Worm (Caenorhabditis elegans) whole organism, L4 larva: ENCODE measurements around the gene F19G12.3.

Experiments used
- D1046.2 ChIP-seq: fragments of 200-800 bp; sonication (Bioruptor generic); IDR thresholded peaks from 2 replicates; pipeline ENCODE4 v1.3.6; 2022; ENCODE audit warnings: missing genetic modification characterization, missing compliant biosample characterization
- F10B5.3 ChIP-seq: sonication (generic microtip); optimal IDR thresholded peaks from 2 replicates; lab custom pipeline; 2016; ENCODE audit warnings: mild to moderate bottlenecking, missing genetic modification characterization, missing compliant biosample characterization
- F26F4.8 ChIP-seq: fragments of 200-800 bp; sonication (Bioruptor generic); conservative IDR thresholded peaks from 2 replicates; pipeline ENCODE4 v1.3.6; 2022; ENCODE audit warnings: missing genetic modification characterization, missing compliant biosample characterization
- F49E8.2 ChIP-seq: sonication (generic microtip); optimal IDR thresholded peaks from 2 replicates; lab custom pipeline; 2016; ENCODE audit warnings: missing compliant biosample characterization, mild to moderate bottlenecking, missing genetic modification characterization, borderline replicate concordance
- Y5F2A.4 ChIP-seq: fragments of 200-800 bp; sonication (Bioruptor generic); optimal IDR thresholded peaks from 2 replicates; lab custom pipeline; 2018; ENCODE audit warnings: mild to moderate bottlenecking, missing genetic modification characterization, missing compliant biosample characterization
- aha-1 ChIP-seq: fragments of 150-350 bp; peaks from one replicate; lab custom pipeline; 2014; ENCODE audit warnings: missing biosample characterization, missing genetic modification characterization
- aly-2 ChIP-seq: sonication (generic microtip); optimal IDR thresholded peaks from 2 replicates; lab custom pipeline; 2018; ENCODE audit warnings: missing biosample characterization, missing genetic modification characterization
- attf-4 ChIP-seq: sonication (generic microtip); optimal IDR thresholded peaks from 3 replicates; lab custom pipeline; 2017; ENCODE audit warnings: missing biosample characterization, missing genetic modification characterization
- ceh-44 ChIP-seq: fragments of 200-800 bp; sonication (Bioruptor generic); IDR thresholded peaks from 2 replicates; pipeline ENCODE4 v1.3.6; 2022; ENCODE audit warnings: missing genetic modification reagents, missing genetic modification characterization, missing compliant biosample characterization
- ctbp-1 ChIP-seq: fragments of 200-800 bp; sonication (Bioruptor generic); IDR thresholded peaks from 2 replicates; pipeline ENCODE4 v1.3.6; 2022; ENCODE audit warnings: missing genetic modification reagents, missing genetic modification characterization, missing compliant biosample characterization
- daf-12 ChIP-seq: fragments of 150-350 bp; optimal IDR thresholded peaks from 2 replicates; lab custom pipeline; 2014; ENCODE audit warnings: missing biosample characterization, missing genetic modification reagents, missing genetic modification characterization
- daf-16 ChIP-seq, 3 experiments: sonication (generic microtip); optimal IDR thresholded peaks; 2 replicates each; lab custom pipeline; 2016 to 2017; ENCODE audit warnings: missing genetic modification characterization in 3 of 3, missing genetic modification reagents in 3 of 3, mild to moderate bottlenecking in 2 of 3, missing compliant biosample characterization in 2 of 3, missing biosample characterization in 1 of 3, moderate library complexity in 1 of 3
- dmd-6 ChIP-seq: fragments of 200-800 bp; sonication (Bioruptor generic); IDR thresholded peaks from 2 replicates; pipeline ENCODE4 v1.3.6; 2022; ENCODE audit warnings: missing genetic modification reagents, missing genetic modification characterization, missing compliant biosample characterization
- dmd-9 ChIP-seq: fragments of 200-800 bp; sonication (Bioruptor generic); IDR thresholded peaks from 2 replicates; pipeline ENCODE4 v1.3.6; 2022; ENCODE audit warnings: missing genetic modification reagents, missing genetic modification characterization, missing compliant biosample characterization
- egl-43 ChIP-seq: fragments of 200-800 bp; sonication (Bioruptor generic); IDR thresholded peaks from 2 replicates; pipeline ENCODE4 v1.3.6; 2022; ENCODE audit warnings: missing genetic modification reagents, missing genetic modification characterization, missing compliant biosample characterization
- fkh-10 ChIP-seq: fragments of 150-350 bp; optimal IDR thresholded peaks from 2 replicates; lab custom pipeline; 2014; ENCODE audit warnings: missing biosample characterization, missing genetic modification reagents, missing genetic modification characterization
- fos-1 ChIP-seq: fragments of 150-350 bp; optimal IDR thresholded peaks from 2 replicates; lab custom pipeline; 2014; ENCODE audit warnings: missing biosample characterization, missing genetic modification characterization
- hlh-11 ChIP-seq: fragments of 200-800 bp; sonication (Bioruptor generic); optimal IDR thresholded peaks from 2 replicates; lab custom pipeline; 2018; ENCODE audit warnings: mild to moderate bottlenecking, missing genetic modification characterization, missing compliant biosample characterization
- hmg-1.1 ChIP-seq: fragments of 200-800 bp; sonication (Bioruptor generic); IDR thresholded peaks from 2 replicates; pipeline ENCODE4 v1.3.6; 2022; ENCODE audit warnings: missing genetic modification reagents, missing genetic modification characterization, missing compliant biosample characterization
- jun-1 ChIP-seq: fragments of 150-350 bp; optimal IDR thresholded peaks from 2 replicates; lab custom pipeline; 2014; ENCODE audit warnings: missing biosample characterization, missing genetic modification reagents, missing genetic modification characterization
- lin-13 ChIP-seq: fragments of 150-350 bp; optimal IDR thresholded peaks from 2 replicates; lab custom pipeline; 2014; ENCODE audit warnings: missing biosample characterization, missing genetic modification reagents, missing genetic modification characterization
- lin-15B ChIP-seq: fragments of 150-350 bp; sonication (generic microtip); optimal IDR thresholded peaks from 3 replicates; lab custom pipeline; 2014; ENCODE audit warnings: missing biosample characterization, missing genetic modification characterization
- lin-29 ChIP-seq: fragments of 200-800 bp; sonication (Bioruptor generic); IDR thresholded peaks from 2 replicates; pipeline ENCODE4 v1.3.6; 2022; ENCODE audit warnings: missing genetic modification reagents, missing genetic modification characterization, missing compliant biosample characterization
- lin-38 ChIP-seq: fragments of 200-800 bp; sonication (Bioruptor generic); IDR thresholded peaks from 2 replicates; pipeline ENCODE4 v1.3.6; 2022; ENCODE audit warnings: missing genetic modification reagents, missing genetic modification characterization, missing compliant biosample characterization
- lin-39 ChIP-seq: fragments of 150-350 bp; optimal IDR thresholded peaks from 2 replicates; lab custom pipeline; 2014; ENCODE audit warnings: missing biosample characterization, missing genetic modification reagents, missing genetic modification characterization
- lsy-2 ChIP-seq, 2 experiments: fragments of 150-350 bp in 1 of 2; sonication (generic microtip) in 1 of 2; optimal IDR thresholded peaks; 2 replicates each; lab custom pipeline; 2014 to 2017; ENCODE audit warnings: missing biosample characterization in 2 of 2, missing genetic modification characterization in 2 of 2
- madf-9 ChIP-seq: fragments of 200-800 bp; sonication (Bioruptor generic); conservative IDR thresholded peaks from 2 replicates; pipeline ENCODE4 v1.3.6; 2022; ENCODE audit warnings: missing genetic modification reagents, missing genetic modification characterization, missing compliant biosample characterization
- mdl-1 ChIP-seq, 2 experiments: fragments of 150-350 bp in 1 of 2; sonication (generic microtip) in 1 of 2; optimal IDR thresholded peaks; 2 replicates each; lab custom pipeline; 2014 to 2017; ENCODE audit warnings: missing biosample characterization in 2 of 2, missing genetic modification characterization in 2 of 2
- mdt-29 ChIP-seq: fragments of 200-800 bp; sonication (Bioruptor generic); IDR thresholded peaks from 2 replicates; pipeline ENCODE4 v1.3.6; 2022; ENCODE audit warnings: missing genetic modification reagents, missing genetic modification characterization, missing compliant biosample characterization
- mes-2 ChIP-seq: sonication (generic microtip); optimal IDR thresholded peaks from 2 replicates; lab custom pipeline; 2016; ENCODE audit warnings: missing genotype, mild to moderate bottlenecking, missing genetic modification characterization, missing compliant biosample characterization; ENCODE audit not compliant: poor library complexity, severe bottlenecking
- nhr-111 ChIP-seq: fragments of 200-800 bp; sonication (Bioruptor generic); optimal IDR thresholded peaks from 2 replicates; lab custom pipeline; 2018; ENCODE audit warnings: mild to moderate bottlenecking, missing genetic modification characterization, missing compliant biosample characterization
- nhr-237 ChIP-seq: sonication (generic microtip); optimal IDR thresholded peaks from 2 replicates; lab custom pipeline; 2017; ENCODE audit warnings: missing biosample characterization, missing genetic modification characterization
- nhr-25 ChIP-seq: sonication (generic microtip); optimal IDR thresholded peaks from 2 replicates; lab custom pipeline; 2017; ENCODE audit warnings: missing genetic modification characterization, mild to moderate bottlenecking, missing compliant biosample characterization, antibody characterized with exemption, moderate library complexity, borderline replicate concordance; ENCODE audit not compliant: insufficient read depth
- nhr-28 ChIP-seq: fragments of 150-350 bp; optimal IDR thresholded peaks from 2 replicates; lab custom pipeline; 2014; ENCODE audit warnings: missing biosample characterization, missing genetic modification characterization
- rbr-2 ChIP-seq: sonication (generic microtip); optimal IDR thresholded peaks from 2 replicates; lab custom pipeline; 2016; ENCODE audit warnings: missing genotype, missing genetic modification characterization, missing compliant biosample characterization
- set-16 ChIP-seq: fragments of 200-800 bp; sonication (Bioruptor generic); IDR thresholded peaks from 2 replicates; pipeline ENCODE4 v1.3.6; 2022; ENCODE audit warnings: missing genetic modification reagents, missing genetic modification characterization, missing compliant biosample characterization
- tag-97 ChIP-seq: fragments of 200-800 bp; sonication (Bioruptor generic); IDR thresholded peaks from 2 replicates; pipeline ENCODE4 v1.3.6; 2022; ENCODE audit warnings: missing genetic modification characterization, missing compliant biosample characterization
- tra-1 ChIP-seq: fragments of 200-800 bp; sonication (Bioruptor generic); IDR thresholded peaks from 2 replicates; pipeline ENCODE4 v1.3.6; 2022; ENCODE audit warnings: missing genetic modification reagents, missing genetic modification characterization, missing compliant biosample characterization
- unc-62 ChIP-seq, 3 experiments: fragments of 150-350 bp in 1 of 3; sonication (generic microtip); optimal IDR thresholded peaks in 2 of 3; peaks in 1 of 3; 1 replicate in 1 of 3; 2 replicates in 2 of 3; lab custom pipeline; 2014 to 2017; ENCODE audit warnings: missing biosample characterization in 3 of 3, missing genetic modification characterization in 3 of 3, missing genetic modification reagents in 3 of 3, missing genotype in 1 of 3
- zag-1 ChIP-seq: fragments of 150-350 bp; optimal IDR thresholded peaks from 2 replicates; lab custom pipeline; 2014; ENCODE audit warnings: missing biosample characterization, missing genetic modification characterization
- zfp-3 ChIP-seq: fragments of 200-800 bp; sonication (Bioruptor generic); conservative IDR thresholded peaks from 2 replicates; pipeline ENCODE4 v1.3.6; 2022; ENCODE audit warnings: missing genetic modification reagents, missing genetic modification characterization, missing compliant biosample characterization
- zip-11 ChIP-seq: fragments of 200-800 bp; sonication (Bioruptor generic); IDR thresholded peaks from 2 replicates; pipeline ENCODE4 v1.3.6; 2022; ENCODE audit warnings: missing genetic modification characterization, missing compliant biosample characterization
- ztf-7 ChIP-seq: fragments of 150-350 bp; optimal IDR thresholded peaks from 2 replicates; lab custom pipeline; 2014; ENCODE audit warnings: missing biosample characterization, missing genetic modification characterization

Gene F19G12.3

DNA sequence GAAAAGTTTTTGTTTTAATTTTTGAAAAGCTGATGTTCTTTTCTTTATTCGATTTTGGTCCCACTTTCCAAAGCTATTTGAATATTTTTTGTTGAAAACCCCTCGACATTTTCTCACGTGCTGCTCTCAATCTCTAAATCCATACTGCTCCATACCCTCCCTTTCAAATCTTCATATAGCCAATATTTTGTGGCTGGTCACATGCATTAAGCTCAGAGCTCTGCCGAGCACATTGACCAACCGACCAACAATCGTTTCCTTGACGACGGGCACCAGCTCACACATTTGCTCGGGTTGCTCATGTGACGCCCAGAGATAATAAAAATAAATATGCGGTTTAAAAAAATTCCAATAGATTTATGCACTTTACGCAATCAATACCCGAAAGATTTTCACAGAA is 14.3 kb downstream of the F19G12.3 start (continued):
- TF ChIP-seq nhr-25 (no peak), zip-11 (no peak), ztf-7 (tag; lab: Kevin White, UChicago) (no peak), daf-12 (no peak), aly-2 (tag; lab: Kevin White, UChicago) (no peak), tag-97 (GFP tag; lab: Robert Waterston, UW) (no peak), hmg-1.1 (GFP tag; lab: Robert Waterston, UW) (0 out of 2 replicates have a peak, but pooled peaks have one; percentile 25), D1046.2 (GFP tag; lab: Robert Waterston, UW) (no peak), F26F4.8 (no peak), mdt-29 (no peak), F10B5.3 (tag; lab: Kevin White, UChicago) (no peak), fos-1 (tag; lab: Kevin White, UChicago) (no peak), mes-2 (tag; lab: Kevin White, UChicago) (peak; percentile 32), dmd-9 (GFP tag; lab: Robert Waterston, UW) (no peak), egl-43 (GFP tag; lab: Robert Waterston, UW) (no peak), F49E8.2 (tag; lab: Kevin White, UChicago) (no peak), mdl-1 (tag; optimal IDR thresholded peaks at IDR 0.05; lab: Kevin White, UChicago) (peak in 1 of 2 experiments; percentile 53), zag-1 (tag; lab: Kevin White, UChicago) (no peak), ctbp-1 (no peak), unc-62 (GFP tag; optimal IDR thresholded peaks at IDR 0.05 in 1 of 2; lab: Kevin White, UChicago) (no peak), unc-62 (tag; optimal IDR thresholded peaks at IDR 0.05; lab: Kevin White, UChicago) (no peak), madf-9 (GFP tag; lab: Robert Waterston, UW) (no peak), dmd-6 (no peak)

DNA sequence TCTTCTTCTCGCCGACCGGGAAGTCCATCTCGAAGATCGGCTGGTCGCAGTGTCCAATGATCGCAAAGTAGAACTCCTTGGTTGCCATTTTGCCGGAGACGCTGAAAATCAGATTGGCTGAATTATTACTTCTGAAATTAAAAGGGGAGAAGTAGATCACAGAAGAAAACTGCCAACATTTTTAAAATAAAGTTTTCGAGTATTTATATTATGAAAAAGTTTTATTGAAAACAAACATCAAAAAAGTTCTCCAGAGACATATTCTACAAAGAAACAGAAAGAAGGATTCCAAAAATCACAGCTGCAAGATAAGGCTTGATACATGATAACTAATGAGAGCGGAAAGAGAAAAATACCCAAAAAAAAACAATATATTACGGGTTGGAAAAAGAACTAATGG is 15.6 kb downstream of the F19G12.3 start, which contains the start of gene sedl-1:
Gene sedl-1 (minus strand): TSS at position 101 of the 400 bp plus-strand sequence.
- TF ChIP-seq Y5F2A.4 (GFP tag; lab: Kevin White, UChicago) (no peak), aha-1 (tag; lab: Kevin White, UChicago) (peak; percentile 24)
- TF ChIP-seq, all 104 proteins: peak for 1

DNA sequence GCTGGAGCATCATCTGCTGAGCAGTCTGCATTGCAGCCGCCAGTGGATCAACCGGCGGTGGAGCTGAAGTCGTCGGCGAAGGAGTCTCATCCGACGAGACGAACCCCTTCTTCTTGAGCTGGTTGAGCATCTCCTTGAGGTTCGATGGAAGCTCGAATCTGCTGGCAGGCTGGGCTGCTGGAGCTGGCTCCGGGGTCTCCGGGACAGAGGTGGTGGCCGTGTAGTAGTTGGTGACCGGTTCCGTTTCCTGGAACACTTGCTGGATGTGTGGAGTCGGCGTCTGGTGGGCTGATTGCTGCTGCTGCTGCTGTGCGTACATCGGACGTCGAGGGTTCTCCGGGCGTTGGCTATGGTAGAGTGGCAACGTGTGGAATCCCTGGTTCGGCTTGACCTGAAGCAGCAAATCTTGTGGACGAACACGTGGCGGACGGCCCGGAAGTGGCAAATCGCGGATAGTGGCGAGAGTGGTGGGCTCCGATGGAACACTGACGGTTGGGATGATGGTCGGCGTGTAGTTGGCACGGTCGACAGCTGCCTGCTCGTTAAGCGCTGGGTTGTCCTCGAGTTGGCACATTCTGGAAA is 17.1 kb downstream of the F19G12.3 start:
- TF ChIP-seq set-16 (GFP tag; lab: Robert Waterston, UW) = peak; percentile 93
- no peak for TF ChIP-seq nhr-111 (GFP tag; lab: Kevin White, UChicago)
- peak; percentile 15 for TF ChIP-seq aha-1 (tag; lab: Kevin White, UChicago)

DNA sequence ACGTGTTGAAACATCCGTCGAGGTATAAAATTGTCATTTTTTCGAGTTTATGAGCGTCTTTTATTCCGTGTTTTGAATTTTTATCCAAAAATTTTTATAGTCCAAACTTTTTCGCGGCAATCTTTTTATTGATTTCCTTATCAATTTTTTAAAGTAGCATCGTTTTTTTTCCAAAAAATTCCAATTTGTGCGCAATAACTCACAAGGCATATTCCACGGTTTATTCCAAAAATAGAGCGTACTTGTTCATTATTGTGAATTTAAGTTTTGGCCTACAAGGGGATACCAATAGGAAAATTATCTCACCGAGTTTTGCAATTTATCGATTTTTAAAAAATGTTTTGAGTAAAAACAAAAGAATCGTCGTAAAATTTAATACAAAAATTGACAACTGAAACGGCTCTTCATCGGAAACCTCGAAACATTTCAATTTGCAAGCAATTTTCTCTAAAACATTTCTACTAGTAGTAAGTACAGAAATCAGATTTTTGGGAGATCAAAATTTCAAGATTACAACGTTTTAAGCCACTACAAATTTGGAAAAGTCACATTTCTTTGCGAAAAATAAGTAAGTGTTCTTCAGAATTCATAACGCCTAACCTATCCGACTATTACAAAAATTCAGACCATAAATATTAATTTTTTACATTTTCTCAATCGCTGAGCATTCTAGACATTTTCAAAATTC is 19.1 kb downstream of the F19G12.3 start:
- TF ChIP-seq lin-39 (tag; lab: Kevin White, UChicago) (no peak), aha-1 (tag; lab: Kevin White, UChicago) (peak; percentile 68), lin-13 (no peak), attf-4 (tag; lab: Kevin White, UChicago) (no peak), lin-29 (GFP tag; lab: Robert Waterston, UW) (no peak), hmg-1.1 (GFP tag; lab: Robert Waterston, UW) (no peak), ceh-44 (no peak), dmd-6 (no peak), nhr-25 (no peak), lin-38 (peak; percentile 10; the same call in 1 of the 2 replicates), nhr-237 (tag; lab: Kevin White, UChicago) (no peak), hlh-11 (no peak), set-16 (GFP tag; lab: Robert Waterston, UW) (no peak), nhr-28 (tag; lab: Kevin White, UChicago) (no peak), lin-15B (tag; lab: Kevin White, UChicago) (no peak), lsy-2 (tag; optimal IDR thresholded peaks at IDR 0.05; lab: Kevin White, UChicago) (no peak), tra-1 (GFP tag; lab: Robert Waterston, UW) (no peak), zfp-3 (GFP tag; lab: Robert Waterston, UW) (no peak), jun-1 (tag; lab: Kevin White, UChicago) (no peak), daf-16 (GFP tag; optimal IDR thresholded peaks at IDR 0.05; lab: Kevin White, UChicago) (no peak), daf-16 (tag; optimal IDR thresholded peaks at IDR 0.05; lab: Kevin White, UChicago) (peak; percentile 37), fkh-10 (GFP tag; lab: Kevin White, UChicago) (no peak), rbr-2 (tag; lab: Kevin White, UChicago) (no peak)
